Fruit fly (Drosophila melanogaster) whole organism, embryonic: Measurements from ENCODE around the gene bsh.

Experiments used
- BEAF-32 ChIP-seq: fragments of 200-800 bp; sonication (Bioruptor generic); optimal IDR thresholded peaks from 3 replicates; lab custom pipeline; 2017; ENCODE audit warnings: missing biosample characterization, missing genetic modification characterization, mild to moderate bottlenecking, moderate library complexity, missing genetic modification reagents
- Bteb2 ChIP-seq: fragments of 200-800 bp; sonication (Bioruptor generic); optimal IDR thresholded peaks from 2 replicates; lab custom pipeline; 2016; ENCODE audit warnings: missing biosample characterization, missing genetic modification characterization
- CG11093 ChIP-seq: fragments of 200-800 bp; sonication (Bioruptor generic); IDR thresholded peaks from 3 replicates; pipeline ENCODE4 v1.3.6; 2022; ENCODE audit warnings: missing biosample characterization, missing genetic modification characterization
- CG11456 ChIP-seq: fragments of 200-800 bp; sonication (Bioruptor generic); IDR thresholded peaks from 3 replicates; pipeline ENCODE4 v1.3.6; 2022; ENCODE audit warnings: missing biosample characterization, missing genetic modification characterization
- CG11504 ChIP-seq: fragments of 200-800 bp; sonication (Bioruptor generic); optimal IDR thresholded peaks from 3 replicates; lab custom pipeline; 2019; ENCODE audit warnings: missing biosample characterization, mild to moderate bottlenecking, missing genetic modification characterization, moderate library complexity
- CG12155 ChIP-seq: fragments of 200-800 bp; sonication (Bioruptor generic); optimal IDR thresholded peaks from 3 replicates; lab custom pipeline; 2016; ENCODE audit warnings: missing biosample characterization, missing genetic modification characterization
- CG12219 ChIP-seq: fragments of 200-800 bp; sonication (Bioruptor generic); optimal IDR thresholded peaks from 3 replicates; lab custom pipeline; 2018; ENCODE audit warnings: missing biosample characterization, mild to moderate bottlenecking, missing genetic modification characterization
- CG12659 ChIP-seq: fragments of 200-800 bp; sonication (Bioruptor generic); optimal IDR thresholded peaks from 3 replicates; lab custom pipeline; 2017; ENCODE audit warnings: mild to moderate bottlenecking, missing biosample characterization, missing genetic modification reagents, missing genetic modification characterization
- CG14014 ChIP-seq: fragments of 200-800 bp; sonication (Bioruptor generic); IDR thresholded peaks from 2 replicates; pipeline ENCODE4 v1.3.6; 2022; ENCODE audit warnings: missing biosample characterization, missing genetic modification characterization
- CG17328 ChIP-seq: fragments of 200-800 bp; sonication (Bioruptor generic); IDR thresholded peaks from 2 replicates; pipeline ENCODE4 v1.3.6; 2022; ENCODE audit warnings: missing biosample characterization, missing genetic modification characterization
- CG17802 ChIP-seq: fragments of 200-800 bp; sonication (Bioruptor generic); optimal IDR thresholded peaks from 2 replicates; lab custom pipeline; 2018; ENCODE audit warnings: missing biosample characterization, mild to moderate bottlenecking, missing genetic modification characterization, moderate library complexity
- CG31388 ChIP-seq: fragments of 200-800 bp; sonication (Bioruptor generic); optimal IDR thresholded peaks from 2 replicates; lab custom pipeline; 2016; ENCODE audit warnings: missing biosample characterization, missing genetic modification characterization
- CG34224 ChIP-seq: fragments of 200-800 bp; sonication (Bioruptor generic); IDR thresholded peaks from 3 replicates; pipeline ENCODE4 v1.3.6; 2022; ENCODE audit warnings: missing biosample characterization, missing genetic modification characterization; ENCODE audit not compliant: partially characterized antibody
- CG3838 ChIP-seq: fragments of 200-800 bp; sonication (Bioruptor generic); optimal IDR thresholded peaks from 3 replicates; lab custom pipeline; 2016; ENCODE audit warnings: missing biosample characterization, missing genetic modification characterization
- CG5245 ChIP-seq: fragments of 200-800 bp; sonication (Bioruptor generic); optimal IDR thresholded peaks from 3 replicates; lab custom pipeline; 2016; ENCODE audit warnings: missing biosample characterization, missing genetic modification characterization
- CG7556 ChIP-seq: fragments of 200-800 bp; sonication (Bioruptor generic); optimal IDR thresholded peaks from 2 replicates; lab custom pipeline; 2017; ENCODE audit warnings: missing biosample characterization, mild to moderate bottlenecking, missing genetic modification characterization
- CG7786 ChIP-seq: fragments of 200-800 bp; sonication (Bioruptor generic); optimal IDR thresholded peaks from 2 replicates; lab custom pipeline; 2016; ENCODE audit warnings: missing biosample characterization, missing genetic modification characterization
- HHEX ChIP-seq: fragments of 200-800 bp; sonication (Bioruptor generic); optimal IDR thresholded peaks from 3 replicates; lab custom pipeline; 2017; ENCODE audit warnings: missing biosample characterization, mild to moderate bottlenecking, missing genetic modification characterization, missing genetic modification reagents
- HLHmδ ChIP-seq: fragments of 200-800 bp; sonication (Bioruptor generic); optimal IDR thresholded peaks from 2 replicates; lab custom pipeline; 2018; ENCODE audit warnings: missing biosample characterization, mild to moderate bottlenecking, missing genetic modification characterization, moderate library complexity
- HmgD ChIP-seq: fragments of 200-800 bp; sonication (Bioruptor generic); optimal IDR thresholded peaks from 3 replicates; lab custom pipeline; 2016; ENCODE audit warnings: missing biosample characterization, missing genetic modification characterization
- NC2α ChIP-seq: fragments of 200-800 bp; sonication (Bioruptor generic); optimal IDR thresholded peaks from 2 replicates; lab custom pipeline; 2016; ENCODE audit warnings: missing biosample characterization, missing genetic modification characterization
- Opbp ChIP-seq: fragments of 200-800 bp; sonication (Bioruptor generic); IDR thresholded peaks from 3 replicates; pipeline ENCODE4 v1.3.6; 2022; ENCODE audit warnings: missing biosample characterization, missing genetic modification characterization; ENCODE audit not compliant: partially characterized antibody
- Rx ChIP-seq: fragments of 200-800 bp; sonication (Bioruptor generic); IDR thresholded peaks from 2 replicates; pipeline ENCODE4 v1.3.6; 2022; ENCODE audit warnings: missing biosample characterization, missing genetic modification characterization
- Sry-β ChIP-seq: fragments of 200-800 bp; sonication (Bioruptor generic); optimal IDR thresholded peaks from 2 replicates; lab custom pipeline; 2018; ENCODE audit warnings: missing biosample characterization, mild to moderate bottlenecking, missing genetic modification characterization, moderate library complexity
- Vsx1 ChIP-seq: fragments of 200-800 bp; sonication (Bioruptor generic); optimal IDR thresholded peaks from 2 replicates; lab custom pipeline; 2017; ENCODE audit warnings: missing biosample characterization, mild to moderate bottlenecking, missing genetic modification characterization, missing genetic modification reagents
- amos ChIP-seq: fragments of 200-800 bp; sonication (Bioruptor generic); IDR thresholded peaks from 2 replicates; pipeline ENCODE4 v1.3.6; 2022; ENCODE audit warnings: missing biosample characterization, missing genetic modification characterization; ENCODE audit not compliant: partially characterized antibody
- chn ChIP-seq: fragments of 200-800 bp; sonication (Bioruptor generic); optimal IDR thresholded peaks from 2 replicates; lab custom pipeline; 2016; ENCODE audit warnings: missing biosample characterization, missing genetic modification characterization
- gce ChIP-seq: fragments of 200-800 bp; sonication (Bioruptor generic); IDR thresholded peaks from 3 replicates; pipeline ENCODE4 v1.3.6; 2022; ENCODE audit warnings: missing biosample characterization, missing genetic modification characterization
- gem ChIP-seq: fragments of 200-800 bp; sonication (Bioruptor generic); optimal IDR thresholded peaks from 2 replicates; lab custom pipeline; 2019; ENCODE audit warnings: missing biosample characterization, mild to moderate bottlenecking, missing genetic modification characterization, moderate library complexity
- grn ChIP-seq: fragments of 200-800 bp; sonication (Bioruptor generic); optimal IDR thresholded peaks from 3 replicates; lab custom pipeline; 2017; ENCODE audit warnings: missing biosample characterization, missing genetic modification characterization
- gsb ChIP-seq: fragments of 200-800 bp; sonication (Bioruptor generic); IDR thresholded peaks from 2 replicates; pipeline ENCODE4 v1.3.6; 2022; ENCODE audit warnings: missing biosample characterization, missing genetic modification characterization
- insv ChIP-seq, 2 experiments: fragments of 200-800 bp; sonication (Bioruptor generic); optimal IDR thresholded peaks; 3 replicates each; lab custom pipeline; 2016 to 2018; ENCODE audit warnings: missing biosample characterization in 2 of 2, missing genetic modification characterization in 2 of 2
- jigr1 ChIP-seq: fragments of 200-800 bp; sonication (Bioruptor generic); IDR thresholded peaks from 3 replicates; pipeline ENCODE4 v1.3.6; 2022; ENCODE audit warnings: missing biosample characterization, missing genetic modification characterization
- jing ChIP-seq: fragments of 200-800 bp; sonication (Bioruptor generic); optimal IDR thresholded peaks from 2 replicates; lab custom pipeline; 2018; ENCODE audit warnings: missing biosample characterization, mild to moderate bottlenecking, missing genetic modification characterization
- lab ChIP-seq: fragments of 200-800 bp; sonication (Bioruptor generic); optimal IDR thresholded peaks from 3 replicates; lab custom pipeline; 2017; ENCODE audit warnings: missing biosample characterization, missing genetic modification characterization, mild to moderate bottlenecking, moderate library complexity, missing genetic modification reagents
- lbe ChIP-seq: fragments of 200-800 bp; sonication (Bioruptor generic); optimal IDR thresholded peaks from 2 replicates; lab custom pipeline; 2016; ENCODE audit warnings: missing biosample characterization, mild to moderate bottlenecking, missing genetic modification characterization
- lov ChIP-seq, 2 experiments: fragments of 200-800 bp in 1 of 2; fragments of >200 bp in 1 of 2; sonication (Bioruptor generic) in 1 of 2; IDR thresholded peaks in 1 of 2; optimal IDR thresholded peaks in 1 of 2; 2 replicates in 1 of 2; 3 replicates in 1 of 2; pipeline versions ENCODE4 v1.3.6 to Lab custom; 2017 to 2022; ENCODE audit warnings: missing biosample characterization in 1 of 2, missing genetic modification characterization in 1 of 2
- mirr ChIP-seq: fragments of 200-800 bp; sonication (Bioruptor generic); optimal IDR thresholded peaks from 3 replicates; lab custom pipeline; 2018; ENCODE audit warnings: missing biosample characterization, mild to moderate bottlenecking, missing genetic modification characterization
- pzg ChIP-seq: fragments of 200-800 bp; sonication (Bioruptor generic); optimal IDR thresholded peaks from 3 replicates; lab custom pipeline; 2018; ENCODE audit warnings: missing biosample characterization, mild to moderate bottlenecking, missing genetic modification characterization, moderate library complexity
- repo ChIP-seq: fragments of 200-800 bp; sonication (Bioruptor generic); optimal IDR thresholded peaks from 2 replicates; lab custom pipeline; 2016; ENCODE audit warnings: missing biosample characterization, missing genetic modification characterization
- sim ChIP-seq: fragments of 200-800 bp; sonication (Bioruptor generic); IDR thresholded peaks from 2 replicates; pipeline ENCODE4 v1.3.6; 2022; ENCODE audit warnings: missing biosample characterization, missing genetic modification characterization
- slp2 ChIP-seq: fragments of 200-800 bp; sonication (Bioruptor generic); optimal IDR thresholded peaks from 2 replicates; lab custom pipeline; 2016; ENCODE audit warnings: missing biosample characterization, missing genetic modification characterization
- so ChIP-seq: fragments of 200-800 bp; sonication (Bioruptor generic); IDR thresholded peaks from 3 replicates; pipeline ENCODE4 v1.3.6; 2022; ENCODE audit warnings: missing biosample characterization, missing genetic modification characterization
- tna ChIP-seq: fragments of 200-800 bp; sonication (Bioruptor generic); IDR thresholded peaks from 2 replicates; pipeline ENCODE4 v1.3.6; 2022; ENCODE audit warnings: missing biosample characterization, missing genetic modification characterization; ENCODE audit not compliant: partially characterized antibody
- unpg ChIP-seq: fragments of 200-800 bp; sonication (Bioruptor generic); optimal IDR thresholded peaks from 3 replicates; lab custom pipeline; 2018; ENCODE audit warnings: missing biosample characterization, mild to moderate bottlenecking, missing genetic modification characterization, moderate library complexity
- vnd ChIP-seq: fragments of 200-800 bp; sonication (Bioruptor generic); IDR thresholded peaks from 3 replicates; pipeline ENCODE4 v1.3.6; 2022; ENCODE audit warnings: missing biosample characterization, missing genetic modification characterization; ENCODE audit not compliant: partially characterized antibody
- wdn ChIP-seq: fragments of 200-800 bp; sonication (Bioruptor generic); IDR thresholded peaks from 2 replicates; pipeline ENCODE4 v1.3.6; 2022; ENCODE audit warnings: missing biosample characterization, missing genetic modification characterization
- yki ChIP-seq: fragments of >200 bp; optimal IDR thresholded peaks from 3 replicates; lab custom pipeline; 2018
- zfh1 ChIP-seq: fragments of 200-800 bp; sonication (Bioruptor generic); IDR thresholded peaks from 3 replicates; pipeline ENCODE4 v1.3.6; 2022; ENCODE audit warnings: missing biosample characterization, missing genetic modification characterization

bsh gene

DNA sequence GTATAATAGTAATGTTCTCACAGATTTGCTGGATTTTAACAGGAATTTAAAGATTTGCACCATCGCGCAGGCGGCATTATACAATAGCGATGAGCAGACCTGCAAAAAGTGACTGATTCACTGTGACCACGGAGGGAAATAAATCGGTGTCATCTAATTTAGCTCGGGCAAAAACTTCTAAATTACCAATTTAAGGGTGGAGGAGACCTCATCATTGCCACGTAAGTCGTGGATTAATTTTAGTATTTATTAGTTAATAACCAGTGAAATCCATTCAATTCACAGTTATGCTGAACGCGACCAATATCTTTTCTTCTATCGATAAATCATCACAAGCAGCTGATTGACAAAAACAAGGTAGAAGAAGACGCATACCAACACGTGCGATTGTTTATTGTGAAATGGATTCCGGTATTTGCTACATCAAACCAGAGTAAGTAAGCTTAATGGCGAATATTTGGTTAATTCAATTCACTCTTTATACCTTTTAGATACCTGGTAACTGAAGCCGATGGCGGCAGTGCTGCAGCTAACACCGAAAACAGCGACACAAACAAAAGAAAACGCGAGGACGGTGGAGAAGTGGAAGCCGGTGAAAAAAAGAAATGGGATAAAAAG lies 10.2 kb downstream of the bsh start, which contains the start of the genes CG10628 and Dus3 (continued):
- TF ChIP-seq HLHmδ (GFP tag; lab: Kevin White, UChicago) (no peak), amos (GFP tag; lab: Robert Waterston, UW) (peak; percentile 47; the same call in 1 of the 2 replicates), gsb (peak; percentile 77), slp2 (GFP tag; lab: Kevin White, UChicago) (peak; percentile 68), CG11456 (GFP tag; lab: Robert Waterston, UW) (peak; percentile 95), CG11093 (GFP tag; lab: Robert Waterston, UW) (peak; percentile 89), CG3838 (GFP tag; lab: Kevin White, UChicago) (peak; percentile 79), CG12219 (GFP tag; lab: Kevin White, UChicago) (peak; percentile 71), NC2α (peak; percentile 74), Rx (GFP tag; lab: Robert Waterston, UW) (peak; percentile 88), CG12659 (peak; percentile 92), CG7786 (GFP tag; lab: Kevin White, UChicago) (peak; percentile 92), vnd (peak; percentile 53; the same call in 1 of the 3 replicates), sim (GFP tag; lab: Robert Waterston, UW) (peak; percentile 69; the same call in 1 of the 2 replicates), jigr1 (peak; percentile 78), wdn (GFP tag; lab: Robert Waterston, UW) (peak; percentile 92), CG17328 (GFP tag; lab: Robert Waterston, UW) (peak; percentile 90), grn (GFP tag; lab: Kevin White, UChicago) (no peak), HmgD (GFP tag; lab: Kevin White, UChicago) (peak; percentile 86), jing (GFP tag; lab: Kevin White, UChicago) (peak; percentile 83), chn (peak; percentile 91), so (peak; percentile 91), CG17802 (tag; lab: Kevin White, UChicago) (peak; percentile 76), Bteb2 (peak; percentile 93), repo (peak; percentile 83), HHEX (GFP tag; lab: Kevin White, UChicago) (peak; percentile 89), insv (GFP tag; optimal IDR thresholded peaks at IDR 0.05; lab: Kevin White, UChicago) (peak in 1 of 2 experiments; percentile 58), mirr (GFP tag; lab: Kevin White, UChicago) (peak; percentile 75), CG7556 (GFP tag; lab: Kevin White, UChicago) (peak; percentile 87), CG14014 (peak; percentile 91), zfh1 (GFP tag; lab: Robert Waterston, UW) (peak; percentile 92), CG34224 (GFP tag; lab: Robert Waterston, UW) (peak; percentile 64; the same call in 2 of the 3 replicates), CG11504 (tag; lab: Kevin White, UChicago) (peak; percentile 90), CG5245 (GFP tag; lab: Kevin White, UChicago) (peak; percentile 71), lbe (GFP tag; lab: Kevin White, UChicago) (peak; percentile 59), gce (GFP tag; lab: Robert Waterston, UW) (peak; percentile 70; the same call in 1 of the 3 replicates), lov (optimal IDR thresholded peaks at IDR 0.05; lab: Kevin White, UChicago) (no peak), lov (GFP tag; IDR thresholded peaks at IDR 0.05; lab: Robert Waterston, UW) (peak; percentile 75; the same call in 2 of the 3 replicates), yki (lab: Kevin White, UChicago) (no peak), Opbp (no peak; the same call in 2 of the 3 replicates), pzg (peak; percentile 73), Sry-β (GFP tag; lab: Kevin White, UChicago) (peak; percentile 91), tna (GFP tag; lab: Robert Waterston, UW) (no peak), unpg (GFP tag; lab: Kevin White, UChicago) (peak; percentile 90), CG31388 (GFP tag; lab: Kevin White, UChicago) (peak; percentile 79), gem (tag; lab: Kevin White, UChicago) (peak; percentile 95), CG12155 (peak; percentile 90), lab (GFP tag; lab: Kevin White, UChicago) (peak; percentile 95), Vsx1 (GFP tag; lab: Kevin White, UChicago) (no peak), BEAF-32 (GFP tag; lab: Kevin White, UChicago) (peak; percentile 77)
